Fruit fly (Drosophila melanogaster) whole organism, embryonic: ENCODE data around the gene CG6126.

Experiments used
- Antp ChIP-seq: fragments of 200-800 bp; sonication (Bioruptor generic); optimal IDR thresholded peaks from 3 replicates; lab custom pipeline; 2016; ENCODE audit warnings: missing biosample characterization, missing genetic modification characterization
- B-H2 ChIP-seq: fragments of 200-800 bp; sonication (Bioruptor generic); optimal IDR thresholded peaks from 2 replicates; lab custom pipeline; 2018; ENCODE audit warnings: missing biosample characterization, mild to moderate bottlenecking, missing genetic modification characterization
- CG10147 ChIP-seq: fragments of 200-800 bp; sonication (Bioruptor generic); optimal IDR thresholded peaks from 2 replicates; lab custom pipeline; 2019; ENCODE audit warnings: missing biosample characterization, mild to moderate bottlenecking, missing genetic modification characterization, moderate library complexity
- CG10366 ChIP-seq: fragments of 200-800 bp; sonication (Bioruptor generic); IDR thresholded peaks from 2 replicates; pipeline ENCODE4 v1.3.6; 2022; ENCODE audit warnings: missing biosample characterization, missing genetic modification characterization
- CG11398 ChIP-seq: fragments of 200-800 bp; sonication (Bioruptor generic); optimal IDR thresholded peaks from 2 replicates; lab custom pipeline; 2016; ENCODE audit warnings: missing biosample characterization, missing genetic modification characterization
- CG14710 ChIP-seq: fragments of 200-800 bp; sonication (Bioruptor generic); optimal IDR thresholded peaks from 3 replicates; lab custom pipeline; 2019; ENCODE audit warnings: missing biosample characterization, mild to moderate bottlenecking, missing genetic modification characterization, moderate library complexity
- CG17568 ChIP-seq: fragments of 200-800 bp; sonication (Bioruptor generic); optimal IDR thresholded peaks from 2 replicates; lab custom pipeline; 2018; ENCODE audit warnings: missing biosample characterization, mild to moderate bottlenecking, missing genetic modification characterization, moderate library complexity
- CG18599 ChIP-seq: fragments of 200-800 bp; sonication (Bioruptor generic); optimal IDR thresholded peaks from 3 replicates; lab custom pipeline; 2017; ENCODE audit warnings: missing biosample characterization, missing genetic modification characterization, mild to moderate bottlenecking, moderate library complexity, missing genetic modification reagents
- CG2889 ChIP-seq: fragments of 200-800 bp; sonication (Bioruptor generic); IDR thresholded peaks from 3 replicates; pipeline ENCODE4 v1.3.6; 2022; ENCODE audit warnings: missing biosample characterization, missing genetic modification characterization
- CG30020 ChIP-seq: fragments of 200-800 bp; optimal IDR thresholded peaks from 2 replicates; lab custom pipeline; 2019; ENCODE audit warnings: missing biosample characterization, mild to moderate bottlenecking, missing genetic modification characterization, moderate library complexity
- CG31388 ChIP-seq: fragments of 200-800 bp; sonication (Bioruptor generic); optimal IDR thresholded peaks from 2 replicates; lab custom pipeline; 2016; ENCODE audit warnings: missing biosample characterization, missing genetic modification characterization
- CG31441 ChIP-seq: fragments of 200-800 bp; sonication (Bioruptor generic); IDR thresholded peaks from 2 replicates; pipeline ENCODE4 v1.3.6; 2022; ENCODE audit warnings: missing biosample characterization, missing genetic modification characterization
- CG34224 ChIP-seq: fragments of 200-800 bp; sonication (Bioruptor generic); IDR thresholded peaks from 3 replicates; pipeline ENCODE4 v1.3.6; 2022; ENCODE audit warnings: missing biosample characterization, missing genetic modification characterization; ENCODE audit not compliant: partially characterized antibody
- CG43689 ChIP-seq: fragments of 200-800 bp; sonication (Bioruptor generic); IDR thresholded peaks from 2 replicates; pipeline ENCODE4 v1.3.6; 2022; ENCODE audit warnings: missing biosample characterization, missing genetic modification characterization
- CG6272 ChIP-seq: fragments of 200-800 bp; sonication (Bioruptor generic); IDR thresholded peaks from 2 replicates; pipeline ENCODE4 v1.3.6; 2022; ENCODE audit warnings: missing biosample characterization, missing genetic modification characterization
- CG6654 ChIP-seq: fragments of 200-800 bp; sonication (Bioruptor generic); optimal IDR thresholded peaks from 2 replicates; lab custom pipeline; 2017; ENCODE audit warnings: missing biosample characterization, mild to moderate bottlenecking, missing genetic modification characterization
- CG8924 ChIP-seq: fragments of 200-800 bp; optimal IDR thresholded peaks from 3 replicates; lab custom pipeline; 2019; ENCODE audit warnings: missing biosample characterization, mild to moderate bottlenecking, missing genetic modification characterization, moderate library complexity
- CG9727 ChIP-seq: fragments of 200-800 bp; sonication (Bioruptor generic); optimal IDR thresholded peaks from 3 replicates; lab custom pipeline; 2017; ENCODE audit warnings: missing biosample characterization, mild to moderate bottlenecking, missing genetic modification characterization
- Dfd ChIP-seq, 2 experiments: fragments of >200 bp; optimal IDR thresholded peaks; 2 replicates each; lab custom pipeline; 2017; ENCODE audit warnings: missing biosample characterization in 2 of 2, missing genetic modification characterization in 2 of 2
- Dref ChIP-seq: fragments of 200-800 bp; sonication (Bioruptor generic); IDR thresholded peaks from 2 replicates; pipeline ENCODE4 v1.3.6; 2022; ENCODE audit warnings: missing biosample characterization, missing genetic modification characterization
- ERR ChIP-seq: fragments of 200-800 bp; sonication (Bioruptor generic); optimal IDR thresholded peaks from 2 replicates; lab custom pipeline; 2016; ENCODE audit warnings: missing biosample characterization, missing genetic modification characterization
- H15 ChIP-seq: fragments of 200-800 bp; sonication (Bioruptor generic); IDR thresholded peaks from 3 replicates; pipeline ENCODE4 v1.3.6; 2022; ENCODE audit warnings: missing biosample characterization, missing genetic modification characterization
- HHEX ChIP-seq: fragments of 200-800 bp; sonication (Bioruptor generic); optimal IDR thresholded peaks from 3 replicates; lab custom pipeline; 2017; ENCODE audit warnings: missing biosample characterization, mild to moderate bottlenecking, missing genetic modification characterization, missing genetic modification reagents
- Hand ChIP-seq: fragments of 200-800 bp; sonication (Bioruptor generic); optimal IDR thresholded peaks from 2 replicates; lab custom pipeline; 2017; ENCODE audit warnings: mild to moderate bottlenecking, missing biosample characterization, missing genetic modification reagents, missing genetic modification characterization
- HmgZ ChIP-seq: fragments of 200-800 bp; sonication (Bioruptor generic); optimal IDR thresholded peaks from 2 replicates; lab custom pipeline; 2018; ENCODE audit warnings: missing biosample characterization, mild to moderate bottlenecking, missing genetic modification characterization
- Hmr ChIP-seq: fragments of 200-800 bp; sonication (Bioruptor generic); optimal IDR thresholded peaks from 3 replicates; lab custom pipeline; 2017; ENCODE audit warnings: mild to moderate bottlenecking, missing biosample characterization, missing genetic modification reagents, missing genetic modification characterization
- Hr78 ChIP-seq, 2 experiments: fragments of 200-800 bp in 1 of 2; fragments of >200 bp in 1 of 2; sonication (Bioruptor generic) in 1 of 2; optimal IDR thresholded peaks; 2 replicates each; lab custom pipeline; 2017 to 2019; ENCODE audit warnings: missing biosample characterization in 2 of 2, missing genetic modification characterization in 2 of 2, mild to moderate bottlenecking in 1 of 2, moderate library complexity in 1 of 2
- Lhr ChIP-seq: fragments of 200-800 bp; sonication (Bioruptor generic); optimal IDR thresholded peaks from 3 replicates; lab custom pipeline; 2017; ENCODE audit warnings: mild to moderate bottlenecking, missing biosample characterization, missing genetic modification reagents, missing genetic modification characterization
- Max ChIP-seq: fragments of 200-800 bp; sonication (Bioruptor generic); optimal IDR thresholded peaks from 2 replicates; lab custom pipeline; 2016; ENCODE audit warnings: missing biosample characterization, mild to moderate bottlenecking, missing genetic modification characterization
- NFAT ChIP-seq: fragments of 200-800 bp; sonication (Bioruptor generic); IDR thresholded peaks from 2 replicates; pipeline ENCODE4 v1.3.6; 2022; ENCODE audit warnings: missing biosample characterization, missing genetic modification characterization
- Oaz ChIP-seq: fragments of 200-800 bp; sonication (Bioruptor generic); IDR thresholded peaks from 2 replicates; pipeline ENCODE4 v1.3.6; 2022; ENCODE audit warnings: missing biosample characterization, missing genetic modification characterization
- Rx ChIP-seq: fragments of 200-800 bp; sonication (Bioruptor generic); IDR thresholded peaks from 2 replicates; pipeline ENCODE4 v1.3.6; 2022; ENCODE audit warnings: missing biosample characterization, missing genetic modification characterization
- Sry-δ ChIP-seq: fragments of 200-800 bp; sonication (Bioruptor generic); optimal IDR thresholded peaks from 2 replicates; lab custom pipeline; 2016; ENCODE audit warnings: missing biosample characterization, missing genetic modification characterization
- al ChIP-seq: fragments of 200-800 bp; sonication (Bioruptor generic); IDR thresholded peaks from 2 replicates; pipeline ENCODE4 v1.3.6; 2022; ENCODE audit warnings: missing biosample characterization, missing genetic modification characterization
- amos ChIP-seq: fragments of 200-800 bp; sonication (Bioruptor generic); IDR thresholded peaks from 2 replicates; pipeline ENCODE4 v1.3.6; 2022; ENCODE audit warnings: missing biosample characterization, missing genetic modification characterization; ENCODE audit not compliant: partially characterized antibody
- btn ChIP-seq: fragments of 200-800 bp; sonication (Bioruptor generic); optimal IDR thresholded peaks from 2 replicates; lab custom pipeline; 2016; ENCODE audit warnings: missing biosample characterization, missing genetic modification characterization
- cas ChIP-seq: fragments of 200-800 bp; sonication (Bioruptor generic); IDR thresholded peaks from 2 replicates; pipeline ENCODE4 v1.3.6; 2022; ENCODE audit warnings: missing biosample characterization, missing genetic modification characterization
- caup ChIP-seq: fragments of 200-800 bp; sonication (Bioruptor generic); optimal IDR thresholded peaks from 3 replicates; lab custom pipeline; 2017; ENCODE audit warnings: missing biosample characterization, mild to moderate bottlenecking, missing genetic modification characterization, moderate library complexity; ENCODE audit not compliant: severe bottlenecking
- fd3F ChIP-seq: fragments of 200-800 bp; sonication (Bioruptor generic); optimal IDR thresholded peaks from 2 replicates; lab custom pipeline; 2018; ENCODE audit warnings: missing biosample characterization, mild to moderate bottlenecking, missing genetic modification characterization, moderate library complexity
- gcm ChIP-seq: fragments of 200-800 bp; sonication (Bioruptor generic); optimal IDR thresholded peaks from 2 replicates; lab custom pipeline; 2019; ENCODE audit warnings: missing biosample characterization, mild to moderate bottlenecking, missing genetic modification characterization, moderate library complexity
- grn ChIP-seq: fragments of 200-800 bp; sonication (Bioruptor generic); optimal IDR thresholded peaks from 3 replicates; lab custom pipeline; 2017; ENCODE audit warnings: missing biosample characterization, missing genetic modification characterization
- hbn ChIP-seq: fragments of 200-800 bp; sonication (Bioruptor generic); IDR thresholded peaks from 2 replicates; pipeline ENCODE4 v1.3.6; 2022; ENCODE audit warnings: missing biosample characterization, missing genetic modification characterization; ENCODE audit not compliant: partially characterized antibody
- p53 ChIP-seq: fragments of 200-800 bp; sonication (Bioruptor generic); optimal IDR thresholded peaks from 2 replicates; lab custom pipeline; 2016; ENCODE audit warnings: missing biosample characterization, missing genetic modification characterization
- schlank ChIP-seq: fragments of 200-800 bp; sonication (Bioruptor generic); optimal IDR thresholded peaks from 2 replicates; lab custom pipeline; 2018; ENCODE audit warnings: missing biosample characterization, mild to moderate bottlenecking, missing genetic modification characterization
- slp2 ChIP-seq: fragments of 200-800 bp; sonication (Bioruptor generic); optimal IDR thresholded peaks from 2 replicates; lab custom pipeline; 2016; ENCODE audit warnings: missing biosample characterization, missing genetic modification characterization
- toy ChIP-seq: fragments of 200-800 bp; sonication (Bioruptor generic); IDR thresholded peaks from 2 replicates; pipeline ENCODE4 v1.3.6; 2022; ENCODE audit warnings: missing biosample characterization, missing genetic modification characterization
- trh ChIP-seq: fragments of 200-800 bp; sonication (Bioruptor generic); optimal IDR thresholded peaks from 2 replicates; lab custom pipeline; 2016; ENCODE audit warnings: missing biosample characterization, missing genetic modification characterization
- yki ChIP-seq: fragments of >200 bp; optimal IDR thresholded peaks from 3 replicates; lab custom pipeline; 2018
- z ChIP-seq: fragments of 200-800 bp; sonication (Bioruptor generic); IDR thresholded peaks from 3 replicates; pipeline ENCODE4 v1.3.6; 2022; ENCODE audit warnings: missing biosample characterization, missing genetic modification characterization

The CG6126 gene

DNA sequence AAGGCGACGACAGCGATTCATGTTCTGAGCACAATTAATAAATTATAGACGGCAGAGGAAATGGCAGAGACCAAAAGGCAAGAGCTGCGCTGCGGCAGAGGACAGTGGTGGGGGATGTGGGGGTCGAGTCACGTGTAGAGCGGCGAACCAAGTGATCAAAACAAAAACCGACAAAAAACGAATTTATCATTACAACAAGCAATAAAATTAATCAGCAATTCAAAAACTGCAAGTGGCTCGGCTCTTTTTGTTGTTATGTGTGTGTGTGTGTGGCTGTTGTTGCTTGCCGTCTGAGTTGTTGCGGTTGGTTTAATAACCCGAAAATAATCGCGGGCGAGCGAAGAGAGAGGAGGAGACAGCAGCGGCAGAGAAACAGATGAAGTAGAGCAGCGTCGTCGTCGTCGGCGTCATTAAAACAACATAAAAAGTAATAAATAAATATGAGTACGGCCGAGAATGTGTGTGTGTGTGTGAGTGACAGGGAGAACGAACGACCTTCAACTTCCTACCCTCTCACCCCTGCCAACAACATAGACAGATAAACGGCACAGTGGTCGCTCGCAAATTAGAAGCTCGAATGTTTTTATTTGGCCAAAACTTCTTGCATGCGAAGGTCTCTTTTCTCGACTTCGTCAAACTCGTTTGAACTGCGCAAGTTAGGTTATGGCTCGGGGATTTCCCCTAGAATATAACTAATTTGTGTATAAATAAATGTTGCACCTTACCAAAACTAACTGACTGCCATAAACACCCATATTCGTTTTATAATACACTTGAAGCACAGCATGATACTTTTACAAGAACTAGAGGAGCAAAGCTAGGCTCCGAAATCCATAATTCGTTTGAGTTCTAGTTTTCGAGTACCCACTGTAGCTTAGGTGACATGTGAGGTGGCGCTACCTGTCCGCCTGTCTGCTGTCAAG lies 28.8 kb upstream of the CG6126 start (continued):
- TF ChIP-seq gcm (peak; percentile 42), CG9727 (GFP tag; lab: Kevin White, UChicago) (peak; percentile 80), ERR (peak; percentile 61), H15 (no peak), CG34224 (no peak), toy (GFP tag; lab: Robert Waterston, UW) (no peak), CG6272 (GFP tag; lab: Robert Waterston, UW) (peak; percentile 40; the same call in 1 of the 2 replicates), CG6654 (GFP tag; lab: Kevin White, UChicago) (peak; percentile 17), Max (peak; percentile 57), btn (GFP tag; lab: Kevin White, UChicago) (peak; percentile 61), cas (no peak), CG10366 (GFP tag; lab: Robert Waterston, UW) (no peak), hbn (GFP tag; lab: Robert Waterston, UW) (no peak), slp2 (GFP tag; lab: Kevin White, UChicago) (peak; percentile 60), HHEX (GFP tag; lab: Kevin White, UChicago) (peak; percentile 73), Dref (GFP tag; lab: Robert Waterston, UW) (no peak), yki (no peak), CG10147 (GFP tag; lab: Kevin White, UChicago) (peak; percentile 68), CG30020 (tag; lab: Kevin White, UChicago) (peak; percentile 25), HmgZ (tag; lab: Kevin White, UChicago) (peak; percentile 23), amos (GFP tag; lab: Robert Waterston, UW) (no peak), CG11398 (GFP tag; lab: Kevin White, UChicago) (peak; percentile 66), Oaz (no peak), trh (GFP tag; lab: Kevin White, UChicago) (peak; percentile 8), B-H2 (GFP tag; lab: Kevin White, UChicago) (no peak), Lhr (GFP tag; lab: Kevin White, UChicago) (peak; percentile 40), CG31388 (GFP tag; lab: Kevin White, UChicago) (peak; percentile 15), CG14710 (tag; lab: Kevin White, UChicago) (peak; percentile 77), Hand (GFP tag; lab: Kevin White, UChicago) (peak; percentile 78), CG2889 (GFP tag; lab: Robert Waterston, UW) (no peak), grn (no peak), Rx (no peak), CG18599 (GFP tag; lab: Kevin White, UChicago) (peak; percentile 81), Hr78 (GFP tag; optimal IDR thresholded peaks at IDR 0.05; lab: Kevin White, UChicago) (peak in 1 of 2 experiments; percentile 95), CG31441 (no peak), al (GFP tag; lab: Robert Waterston, UW) (no peak), Hmr (GFP tag; lab: Kevin White, UChicago) (peak; percentile 76), z (no peak), NFAT (GFP tag; lab: Robert Waterston, UW) (no peak), p53 (GFP tag; lab: Kevin White, UChicago) (peak; percentile 16), schlank (tag; lab: Kevin White, UChicago) (peak; percentile 49), Antp (peak; percentile 78), CG43689 (GFP tag; lab: Robert Waterston, UW) (no peak), Dfd (GFP tag; optimal IDR thresholded peaks at IDR 0.05; lab: Kevin White, UChicago) (no peak), caup (GFP tag; lab: Kevin White, UChicago) (peak; percentile 64), Sry-δ (GFP tag; lab: Kevin White, UChicago) (no peak), CG17568 (GFP tag; lab: Kevin White, UChicago) (no peak), fd3F (GFP tag; lab: Kevin White, UChicago) (peak; percentile 66), CG8924 (tag; lab: Kevin White, UChicago) (peak; percentile 82)
